Worm (Caenorhabditis elegans): ENCODE data around the gene T08H10.3.
A peak's percentile ranks its signal among the peaks of the same experiment; 100 is the strongest.

Gene T08H10.3

DNA sequence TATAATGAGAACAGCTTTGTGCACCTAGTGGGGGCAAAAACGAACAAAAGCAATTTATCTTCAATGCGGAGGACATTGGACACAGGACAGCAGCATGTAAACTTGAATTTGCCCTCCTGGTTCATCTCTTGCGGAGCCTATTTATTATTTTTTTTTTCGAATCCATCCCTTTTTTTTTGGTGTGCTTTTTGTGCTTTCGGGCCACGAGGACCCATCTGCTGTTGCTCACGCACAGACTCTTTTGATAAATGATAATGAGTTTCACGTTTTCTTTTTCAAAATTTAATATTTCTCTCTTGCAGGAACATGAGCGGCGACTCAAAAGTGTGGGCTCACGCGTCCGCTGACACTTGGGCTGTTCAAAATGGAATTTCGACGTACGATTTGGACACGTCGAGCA is 26.0 kb downstream of the T08H10.3 start, which contains the start of gene unc-62:
TSS of gene unc-62 (plus strand) at position 301 of the 400 bp plus-strand sequence.
- no peak for TF ChIP-seq drap-1 (GFP tag; optimal IDR thresholded peaks at IDR 0.05)
- TF ChIP-seq unc-62 (GFP tag; optimal IDR thresholded peaks at IDR 0.05): no peak
- no peak for TF ChIP-seq mls-2 (tag; optimal IDR thresholded peaks at IDR 0.05)
- TF ChIP-seq blmp-1 (tag; optimal IDR thresholded peaks at IDR 0.05): no peak
- TF ChIP-seq unc-120 (tag; optimal IDR thresholded peaks at IDR 0.05; ENCODE audit: poor library complexity, severe bottlenecking): no peak
- TF ChIP-seq hlh-1 (tag; optimal IDR thresholded peaks at IDR 0.05): no peak
- no peak for TF ChIP-seq ceh-39 (tag; optimal IDR thresholded peaks at IDR 0.05)
- no peak for TF ChIP-seq sptf-1 (tag; optimal IDR thresholded peaks at IDR 0.05)
- TF ChIP-seq sem-2 (GFP tag; optimal IDR thresholded peaks at IDR 0.05): no peak
- no peak for TF ChIP-seq M03D4.4 (tag; optimal IDR thresholded peaks at IDR 0.05)

- TF ChIP-seq unc-62 (GFP tag; optimal IDR thresholded peaks at IDR 0.05): peak; percentile 100
- TF ChIP-seq pha-4 (tag; optimal IDR thresholded peaks at IDR 0.05): no peak
- TF ChIP-seq M03D4.4 (tag; optimal IDR thresholded peaks at IDR 0.05): peak; percentile 11
- TF ChIP-seq blmp-1 (tag; optimal IDR thresholded peaks at IDR 0.05): peak; percentile 38
- no peak for TF ChIP-seq nhr-2 (tag; optimal IDR thresholded peaks at IDR 0.05)
- no peak for TF ChIP-seq mab-5 (tag; optimal IDR thresholded peaks at IDR 0.05)
- TF ChIP-seq ces-1 (GFP tag; optimal IDR thresholded peaks at IDR 0.05): peak; percentile 19
- no peak for TF ChIP-seq mls-2 (tag; optimal IDR thresholded peaks at IDR 0.05)
- no peak for TF ChIP-seq bed-3 (GFP tag; optimal IDR thresholded peaks at IDR 0.05)
- TF ChIP-seq sem-2 (GFP tag; optimal IDR thresholded peaks at IDR 0.05): peak; percentile 14
- no peak for TF ChIP-seq nhr-76 (tag; optimal IDR thresholded peaks at IDR 0.05)
- TF ChIP-seq lin-32 (GFP tag; optimal IDR thresholded peaks at IDR 0.05): no peak
- no peak for TF ChIP-seq drap-1 (GFP tag; optimal IDR thresholded peaks at IDR 0.05)
- peak; percentile 15 for TF ChIP-seq sptf-1 (tag; optimal IDR thresholded peaks at IDR 0.05)
- TF ChIP-seq lin-13 (tag; optimal IDR thresholded peaks at IDR 0.05): no peak
- TF ChIP-seq mep-1 (tag; optimal IDR thresholded peaks at IDR 0.05): no peak
- peak; percentile 83 for TF ChIP-seq ham-2 (GFP tag; optimal IDR thresholded peaks at IDR 0.05)
- TF ChIP-seq unc-120 (tag; optimal IDR thresholded peaks at IDR 0.05; ENCODE audit: poor library complexity, severe bottlenecking): peak; percentile 82
- TF ChIP-seq lsy-2 (tag; optimal IDR thresholded peaks at IDR 0.05): peak; percentile 91
- peak; percentile 43 for TF ChIP-seq cnd-1 (tag; optimal IDR thresholded peaks at IDR 0.05)
These were observed 28.1 kb downstream of the T08H10.3 start for ce11 chrV:4499156-4499808.

DNA sequence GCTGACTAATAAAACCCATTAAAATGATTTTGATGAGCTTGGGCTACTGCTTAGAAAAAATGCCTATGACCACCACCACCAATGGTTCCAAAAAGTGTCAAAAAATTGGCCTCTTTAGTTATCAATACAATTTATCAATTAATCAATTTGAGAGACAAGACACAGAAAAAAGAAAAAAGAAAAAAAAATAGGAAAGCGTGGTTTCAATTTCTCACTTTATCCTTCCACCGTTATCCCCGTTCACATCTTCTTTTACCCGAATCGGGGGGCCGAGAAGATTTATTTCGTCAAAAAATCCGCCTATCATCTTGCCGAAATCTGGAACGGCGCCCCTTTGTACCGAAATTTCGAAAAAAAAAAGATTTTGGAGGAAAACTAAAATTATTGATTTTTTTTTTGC is 29.5 kb downstream of the T08H10.3 start:
- TF ChIP-seq hlh-1 (tag; optimal IDR thresholded peaks at IDR 0.05) (no peak), sptf-1 (tag; optimal IDR thresholded peaks at IDR 0.05) (no peak), unc-62 (GFP tag; optimal IDR thresholded peaks at IDR 0.05) (no peak), lin-32 (GFP tag; optimal IDR thresholded peaks at IDR 0.05) (no peak), unc-120 (tag; optimal IDR thresholded peaks at IDR 0.05; ENCODE audit: poor library complexity, severe bottlenecking) (no peak), ces-1 (GFP tag; optimal IDR thresholded peaks at IDR 0.05) (no peak), nhr-2 (tag; optimal IDR thresholded peaks at IDR 0.05) (no peak)

DNA sequence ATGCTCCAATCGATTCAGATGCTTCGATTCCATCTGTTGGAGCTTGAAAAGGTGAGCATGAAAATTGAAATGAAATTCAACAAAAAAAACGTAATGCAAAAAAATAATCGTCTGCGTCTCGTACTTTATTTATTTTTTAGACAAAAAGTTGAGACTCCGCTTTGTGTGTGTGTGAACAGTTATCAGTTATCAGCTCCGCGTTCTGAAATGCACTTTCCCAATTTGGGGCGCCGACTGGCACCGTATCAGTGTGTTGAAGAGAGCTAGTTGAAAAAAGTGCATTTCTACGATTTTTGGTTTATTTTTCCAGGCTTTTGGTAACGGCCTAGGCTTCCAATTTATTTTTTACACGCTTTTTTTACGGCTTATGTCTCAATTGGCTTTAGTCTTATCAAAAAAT is 30.8 kb downstream of the T08H10.3 start:
- TF ChIP-seq snpc-4 (tag; optimal IDR thresholded peaks at IDR 0.05) (no peak), sem-2 (GFP tag; optimal IDR thresholded peaks at IDR 0.05) (no peak), tbx-8 (GFP tag; optimal IDR thresholded peaks at IDR 0.05) (no peak), lin-13 (tag; optimal IDR thresholded peaks at IDR 0.05) (no peak)

- peak; percentile 91 for TF ChIP-seq hlh-1 (tag; optimal IDR thresholded peaks at IDR 0.05)
- peak; percentile 83 for TF ChIP-seq unc-62 (GFP tag; optimal IDR thresholded peaks at IDR 0.05)
- TF ChIP-seq M03D4.4 (tag; optimal IDR thresholded peaks at IDR 0.05): no peak
- no peak for TF ChIP-seq zip-8 (tag; optimal IDR thresholded peaks at IDR 0.05)
- TF ChIP-seq ztf-11 (tag; optimal IDR thresholded peaks at IDR 0.05): no peak
- TF ChIP-seq unc-39 (tag; optimal IDR thresholded peaks at IDR 0.05): no peak
- peak; percentile 14 for TF ChIP-seq mab-5 (tag; optimal IDR thresholded peaks at IDR 0.05)
- TF ChIP-seq lsy-2 (tag; optimal IDR thresholded peaks at IDR 0.05): no peak
- no peak for TF ChIP-seq elt-3 (tag; optimal IDR thresholded peaks at IDR 0.05)
- TF ChIP-seq bed-3 (GFP tag; optimal IDR thresholded peaks at IDR 0.05): no peak
- TF ChIP-seq lin-13 (tag; optimal IDR thresholded peaks at IDR 0.05): no peak
- TF ChIP-seq nhr-237 (tag; optimal IDR thresholded peaks at IDR 0.05): no peak
- TF ChIP-seq ces-1 (GFP tag; optimal IDR thresholded peaks at IDR 0.05): no peak
- peak; percentile 46 for TF ChIP-seq unc-120 (tag; optimal IDR thresholded peaks at IDR 0.05; ENCODE audit: poor library complexity, severe bottlenecking)
- no peak for TF ChIP-seq ceh-83 (GFP tag; optimal IDR thresholded peaks at IDR 0.05)
- TF ChIP-seq ham-2 (GFP tag; optimal IDR thresholded peaks at IDR 0.05): no peak
- no peak for TF ChIP-seq blmp-1 (tag; optimal IDR thresholded peaks at IDR 0.05)
- TF ChIP-seq ceh-43 (GFP tag; optimal IDR thresholded peaks at IDR 0.05): no peak
- no peak for TF ChIP-seq sptf-1 (tag; optimal IDR thresholded peaks at IDR 0.05)
- TF ChIP-seq cnd-1 (tag; optimal IDR thresholded peaks at IDR 0.05): no peak
- TF ChIP-seq snpc-4 (tag; optimal IDR thresholded peaks at IDR 0.05): no peak
- TF ChIP-seq mls-2 (tag; optimal IDR thresholded peaks at IDR 0.05): no peak
These were observed 31.5 kb downstream of the T08H10.3 start for ce11 chrV:4502624-4503023.
